Worm (Caenorhabditis elegans): ENCODE data around the gene ZK697.8.

DNA sequence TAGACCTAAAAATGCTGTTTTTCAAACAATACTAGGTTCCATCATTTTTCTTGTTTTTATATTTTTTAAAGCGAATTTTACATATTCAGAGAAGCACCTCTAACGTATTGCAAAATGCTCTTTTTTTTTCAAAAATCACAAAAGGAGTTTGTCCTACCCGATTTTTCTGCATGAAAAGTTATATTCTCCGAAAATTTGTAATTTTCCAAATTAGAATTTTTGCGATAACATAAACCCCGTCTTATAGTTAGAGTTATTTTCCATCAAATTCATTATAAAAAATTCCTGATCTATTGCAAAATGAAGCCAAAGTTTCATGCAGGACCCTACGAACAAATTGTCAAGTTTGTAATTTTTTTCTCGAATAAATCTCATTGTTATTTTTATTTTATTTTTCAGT is 40.5 kb downstream of the ZK697.8 start, which contains the start of gene srw-99:
- TF ChIP-seq lsy-2 (tag; optimal IDR thresholded peaks at IDR 0.05), result no peak
- no peak for TF ChIP-seq snpc-4 (tag; optimal IDR thresholded peaks at IDR 0.05)
- TF ChIP-seq daf-12 (tag; optimal IDR thresholded peaks at IDR 0.05), result no peak
- TF ChIP-seq ama-1 (optimal IDR thresholded peaks at IDR 0.05), result no peak
- TF ChIP-seq unc-62 (GFP tag; optimal IDR thresholded peaks at IDR 0.05 in 1 of 2), result no peak
- no peak for TF ChIP-seq unc-62 (tag; optimal IDR thresholded peaks at IDR 0.05)
- no peak for TF ChIP-seq jun-1 (tag; optimal IDR thresholded peaks at IDR 0.05)
- no peak for TF ChIP-seq hif-1 (tag; optimal IDR thresholded peaks at IDR 0.05)
- TF ChIP-seq ceh-82 (tag; optimal IDR thresholded peaks at IDR 0.05), result no peak

Data from whole organism, L4 larva.